Fruit fly (Drosophila melanogaster): ENCODE results near the gene Mnt.

The Mnt gene

DNA sequence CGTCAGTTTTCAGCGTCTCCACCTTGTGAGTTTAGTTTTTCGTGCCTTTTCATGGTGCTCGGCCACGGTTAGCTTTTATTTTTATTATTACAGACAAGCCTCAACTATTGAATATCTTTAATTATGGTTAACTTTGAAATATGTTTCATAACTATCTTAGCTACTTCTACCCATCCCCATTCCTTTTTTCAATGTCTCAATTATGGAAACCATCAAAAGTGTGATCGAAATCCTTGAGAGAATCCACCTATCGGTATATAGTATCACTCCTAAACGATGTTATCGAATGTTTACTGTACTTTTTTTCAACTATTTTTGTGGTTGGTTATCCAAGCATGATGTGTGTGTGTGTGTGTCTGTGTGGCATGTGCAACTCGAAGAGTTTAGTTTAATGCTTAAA lies 42.4 kb downstream of the Mnt start (continued):
- TF ChIP-seq CG7839 (tag; optimal IDR thresholded peaks at IDR 0.05) (peak; percentile 62), CG18619 (GFP tag; optimal IDR thresholded peaks at IDR 0.05) (peak; percentile 23), Atf6 (GFP tag; IDR thresholded peaks at IDR 0.05) (peak; percentile 66; the same call in 1 of the 2 replicates), Trl (optimal IDR thresholded peaks at IDR 0.05) (no peak), Trl (GFP tag; optimal IDR thresholded peaks at IDR 0.05) (peak; percentile 1), CG12155 (GFP tag; optimal IDR thresholded peaks at IDR 0.05) (peak; percentile 15), NfI (GFP tag; optimal IDR thresholded peaks at IDR 0.05) (peak; percentile 36), Oli (tag; optimal IDR thresholded peaks at IDR 0.05) (peak; percentile 65), stc (GFP tag; IDR thresholded peaks at IDR 0.05) (peak; percentile 40; the same call in 1 of the 2 replicates), CG10267 (tag; optimal IDR thresholded peaks at IDR 0.05) (no peak), CHES-1-like (GFP tag; optimal IDR thresholded peaks at IDR 0.05) (peak; percentile 30), CG2678 (tag; optimal IDR thresholded peaks at IDR 0.05) (peak; percentile 61), jumu (GFP tag; optimal IDR thresholded peaks at IDR 0.05) (peak; percentile 34), Fer1 (GFP tag; optimal IDR thresholded peaks at IDR 0.05) (peak; percentile 13), CG4730 (GFP tag; IDR thresholded peaks at IDR 0.05) (0 out of 2 replicates have a peak, but pooled peaks have one; percentile 14), mam (GFP tag; optimal IDR thresholded peaks at IDR 0.05) (peak; percentile 18), B-H1 (GFP tag; IDR thresholded peaks at IDR 0.05) (peak; percentile 20; the same call in 1 of the 3 replicates), CG8388 (GFP tag; optimal IDR thresholded peaks at IDR 0.05) (peak; percentile 17), Xbp1 (GFP tag; optimal IDR thresholded peaks at IDR 0.05) (peak; percentile 54), CG10366 (GFP tag; IDR thresholded peaks at IDR 0.05) (0 out of 2 replicates have a peak, but pooled peaks have one; percentile 19), H2.0 (GFP tag; IDR thresholded peaks at IDR 0.05) (peak; percentile 29; the same call in 1 of the 2 replicates), Hr51 (GFP tag; optimal IDR thresholded peaks at IDR 0.05) (peak in 1 of 2 experiments; percentile 69), CG15479 (GFP tag; optimal IDR thresholded peaks at IDR 0.05) (no peak), org-1 (GFP tag; optimal IDR thresholded peaks at IDR 0.05) (peak; percentile 18), Abd-B (GFP tag; optimal IDR thresholded peaks at IDR 0.05) (peak; percentile 67), exex (tag; optimal IDR thresholded peaks at IDR 0.05) (no peak), sim (GFP tag; IDR thresholded peaks at IDR 0.05) (no peak), CG30403 (GFP tag; optimal IDR thresholded peaks at IDR 0.05) (peak; percentile 51), Bteb2 (GFP tag; optimal IDR thresholded peaks at IDR 0.05) (peak; percentile 7), pho (GFP tag; optimal IDR thresholded peaks at IDR 0.05) (peak; percentile 22), CG15514 (GFP tag; optimal IDR thresholded peaks at IDR 0.05) (peak; percentile 14), tin (GFP tag; optimal IDR thresholded peaks at IDR 0.05) (peak; percentile 0), Doc2 (GFP tag; IDR thresholded peaks at IDR 0.05) (no peak)

DNA sequence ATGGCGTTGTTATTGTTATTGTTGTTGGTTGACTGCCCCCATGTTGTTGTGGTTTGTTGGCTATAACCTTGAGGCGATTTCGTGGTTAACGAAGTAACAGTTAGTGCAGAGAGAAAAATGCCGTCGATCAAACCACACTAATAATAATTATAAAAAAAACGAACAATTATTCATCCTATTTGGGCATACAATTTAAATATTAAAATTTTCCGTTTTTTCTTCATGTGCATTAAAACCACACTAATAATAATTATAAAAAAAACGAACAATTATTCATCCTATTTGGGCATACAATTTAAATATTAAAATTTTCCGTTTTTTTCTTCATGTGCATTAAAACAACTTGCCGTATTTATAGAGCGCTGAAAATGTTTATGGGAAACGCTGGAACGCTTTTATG lies 43.4 kb downstream of the Mnt start:
- peak; percentile 19 for TF ChIP-seq CG15269 (tag; optimal IDR thresholded peaks at IDR 0.05)
- peak in 1 of 2 experiments; percentile 4 for TF ChIP-seq dpn (GFP tag; optimal IDR thresholded peaks at IDR 0.05)
- TF ChIP-seq Drgx (GFP tag; IDR thresholded peaks at IDR 0.05), result peak; percentile 27; the same call in 1 of the 2 replicates
- TF ChIP-seq dmrt99B (tag; optimal IDR thresholded peaks at IDR 0.05), result peak; percentile 53
- peak; percentile 40; the same call in 1 of the 3 replicates for TF ChIP-seq row (GFP tag; IDR thresholded peaks at IDR 0.05)
- 0 out of 2 replicates have a peak, but pooled peaks have one; percentile 17 for TF ChIP-seq Rfx (GFP tag; IDR thresholded peaks at IDR 0.05)
- TF ChIP-seq Hr51 (GFP tag; optimal IDR thresholded peaks at IDR 0.05), result peak in 1 of 2 experiments; percentile 11
- peak; percentile 16 for TF ChIP-seq Hmr (GFP tag; optimal IDR thresholded peaks at IDR 0.05)
- peak; percentile 27 for TF ChIP-seq gem (tag; optimal IDR thresholded peaks at IDR 0.05)
- TF ChIP-seq CG7839 (tag; optimal IDR thresholded peaks at IDR 0.05), result peak; percentile 17
- peak; percentile 42 for TF ChIP-seq CG11504 (tag; optimal IDR thresholded peaks at IDR 0.05)
- peak; percentile 39 for TF ChIP-seq Sox102F (GFP tag; optimal IDR thresholded peaks at IDR 0.05)
- peak; percentile 67 for TF ChIP-seq Med (GFP tag)
